Worm (Caenorhabditis elegans) whole organism, L4/young adult: Measurements from ENCODE around the gene cyp-13B1.

Source experiments
- W03F9.2 ChIP-seq: fragments of 150-350 bp; optimal IDR thresholded peaks from 2 replicates; lab custom pipeline; 2014; ENCODE audit warnings: missing biosample characterization, missing genetic modification characterization
- dao-5 ChIP-seq: sonication (generic microtip); optimal IDR thresholded peaks from 2 replicates; lab custom pipeline; 2016; ENCODE audit warnings: missing genotype, missing genetic modification characterization, moderate library complexity, missing compliant biosample characterization
- him-1 ChIP-seq: sonication (generic microtip); optimal IDR thresholded peaks from 2 replicates; lab custom pipeline; 2016; ENCODE audit warnings: missing genotype, missing genetic modification reagents, missing genetic modification characterization, missing compliant biosample characterization

DNA sequence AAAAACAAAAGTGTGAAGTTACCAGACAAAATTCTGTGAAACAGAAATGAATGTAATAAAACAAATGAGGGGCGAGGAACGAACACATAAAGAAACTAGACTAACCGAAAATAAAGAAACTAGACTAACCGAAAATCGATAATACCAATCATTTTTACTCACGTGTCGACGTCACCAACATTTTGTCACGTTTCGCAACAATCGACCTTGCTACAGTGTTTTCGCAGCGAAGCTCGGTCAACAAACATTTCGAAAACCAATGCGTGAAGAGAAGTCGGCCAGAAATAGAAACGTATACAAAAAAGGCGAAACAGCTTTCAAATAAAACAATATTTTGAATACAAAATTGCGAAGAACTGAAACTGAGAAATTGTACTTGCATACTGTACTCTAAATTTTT is 42.5 kb downstream of the cyp-13B1 start:
- no peak for TF ChIP-seq W03F9.2
- TF ChIP-seq him-1, result no peak
- TF ChIP-seq dao-5, result no peak
